Fruit fly (Drosophila melanogaster): Measurements from ENCODE around the gene CG15563.
A peak's percentile ranks its signal among the peaks of the same experiment; 100 is the strongest.

CG15563 gene

DNA sequence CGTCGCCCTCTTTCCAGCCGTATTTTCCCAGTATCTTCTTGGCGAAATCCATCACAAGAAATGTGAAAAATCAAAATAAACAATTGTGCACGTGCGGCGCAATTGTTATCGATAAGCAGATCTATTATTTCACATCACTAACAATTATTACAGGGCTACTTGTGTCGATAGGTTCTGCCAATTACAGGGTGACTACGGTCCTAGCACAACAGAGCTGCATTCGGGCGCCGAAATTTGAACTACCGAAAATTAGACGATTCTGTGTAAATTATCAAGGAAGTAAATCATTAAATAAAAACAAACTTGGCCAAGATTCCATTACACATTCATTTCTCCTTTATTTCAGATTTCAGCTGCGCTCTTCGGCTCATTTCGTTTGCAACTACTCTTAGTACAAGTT, 16.3 kb downstream of the CG15563 start, which contains the start of gene CG15561 (continued):
- TF ChIP-seq CG2712 (tag; optimal IDR thresholded peaks at IDR 0.05), result peak; percentile 58
- peak; percentile 97 for TF ChIP-seq CG15479 (GFP tag; optimal IDR thresholded peaks at IDR 0.05)
- no peak for TF ChIP-seq odd (GFP tag; optimal IDR thresholded peaks at IDR 0.05)
- peak; percentile 56 for TF ChIP-seq Myb (GFP tag; optimal IDR thresholded peaks at IDR 0.05)
- peak; percentile 13 for TF ChIP-seq fd102C (GFP tag; optimal IDR thresholded peaks at IDR 0.05)
- no peak for TF ChIP-seq sisA (GFP tag; IDR thresholded peaks at IDR 0.05)
- peak; percentile 51 for TF ChIP-seq CG14710 (tag; optimal IDR thresholded peaks at IDR 0.05)
- TF ChIP-seq cg (GFP tag; optimal IDR thresholded peaks at IDR 0.05), result no peak
- TF ChIP-seq CG8281 (tag; optimal IDR thresholded peaks at IDR 0.05), result no peak
- no peak for TF ChIP-seq toy (GFP tag; IDR thresholded peaks at IDR 0.05)
- TF ChIP-seq CG6654 (GFP tag; optimal IDR thresholded peaks at IDR 0.05), result no peak
- TF ChIP-seq ac (GFP tag; optimal IDR thresholded peaks at IDR 0.05), result no peak
- TF ChIP-seq gcm2 (GFP tag; optimal IDR thresholded peaks at IDR 0.05), result no peak
- peak; percentile 23 for TF ChIP-seq CG18619 (GFP tag; optimal IDR thresholded peaks at IDR 0.05)
- TF ChIP-seq pho (GFP tag; optimal IDR thresholded peaks at IDR 0.05), result peak; percentile 2
- no peak for TF ChIP-seq lov (optimal IDR thresholded peaks at IDR 0.05)
- no peak for TF ChIP-seq lov (GFP tag; IDR thresholded peaks at IDR 0.05)
- no peak for TF ChIP-seq Dip2 (GFP tag; IDR thresholded peaks at IDR 0.05)
- peak; percentile 61 for TF ChIP-seq lilli (GFP tag; optimal IDR thresholded peaks at IDR 0.05)
- TF ChIP-seq tna (GFP tag; IDR thresholded peaks at IDR 0.05; ENCODE audit: partially characterized antibody), result no peak
- no peak for TF ChIP-seq TFAM (GFP tag; optimal IDR thresholded peaks at IDR 0.05)
- peak; percentile 49 for TF ChIP-seq CG1233 (GFP tag; optimal IDR thresholded peaks at IDR 0.05)
- TF ChIP-seq Dp (GFP tag; optimal IDR thresholded peaks at IDR 0.05), result peak; percentile 98
- TF ChIP-seq CG4854 (GFP tag; optimal IDR thresholded peaks at IDR 0.05), result no peak
- TF ChIP-seq CG14965 (GFP tag; optimal IDR thresholded peaks at IDR 0.05; ENCODE audit: borderline replicate concordance), result no peak
- TF ChIP-seq BEAF-32 (GFP tag; optimal IDR thresholded peaks at IDR 0.05), result peak; percentile 72
- TF ChIP-seq Fer3 (tag; optimal IDR thresholded peaks at IDR 0.05), result peak; percentile 55
- TF ChIP-seq CG2889 (GFP tag; IDR thresholded peaks at IDR 0.05), result no peak
- peak; percentile 50 for TF ChIP-seq bcd (GFP tag; optimal IDR thresholded peaks at IDR 0.05)
- TF ChIP-seq Dfd (GFP tag; optimal IDR thresholded peaks at IDR 0.05), result no peak
- TF ChIP-seq CG10462 (GFP tag; optimal IDR thresholded peaks at IDR 0.05), result no peak
- peak; percentile 44 for TF ChIP-seq CG30403 (GFP tag; optimal IDR thresholded peaks at IDR 0.05)
- TF ChIP-seq Xrp1 (GFP tag; IDR thresholded peaks at IDR 0.05), result no peak
- TF ChIP-seq CG17361 (GFP tag; IDR thresholded peaks at IDR 0.05), result no peak
- TF ChIP-seq CHES-1-like (GFP tag; optimal IDR thresholded peaks at IDR 0.05), result peak; percentile 72
- TF ChIP-seq CG10274 (GFP tag; optimal IDR thresholded peaks at IDR 0.05), result no peak
- no peak for TF ChIP-seq HLH4C (GFP tag; IDR thresholded peaks at IDR 0.05; ENCODE audit: partially characterized antibody)
- TF ChIP-seq schlank (tag; optimal IDR thresholded peaks at IDR 0.05), result no peak
- no peak for TF ChIP-seq CG1602 (GFP tag; optimal IDR thresholded peaks at IDR 0.05)
- TF ChIP-seq Scr (GFP tag; IDR thresholded peaks at IDR 0.05; ENCODE audit: partially characterized antibody), result no peak
- TF ChIP-seq Stat92E (GFP tag; optimal IDR thresholded peaks at IDR 0.05), result peak in 1 of 3 experiments; percentile 31
- TF ChIP-seq Opbp (GFP tag; IDR thresholded peaks at IDR 0.05; ENCODE audit: partially characterized antibody), result no peak
- peak; percentile 15 for TF ChIP-seq slp2 (GFP tag; optimal IDR thresholded peaks at IDR 0.05)
- no peak for TF ChIP-seq lbe (GFP tag; optimal IDR thresholded peaks at IDR 0.05)
- TF ChIP-seq Nf-YB (GFP tag; optimal IDR thresholded peaks at IDR 0.05), result no peak
- peak; percentile 32 to 50 for TF ChIP-seq chif (GFP tag; optimal IDR thresholded peaks at IDR 0.05)
- no peak for TF ChIP-seq bowl (GFP tag; IDR thresholded peaks at IDR 0.05)
- no peak for TF ChIP-seq gce (GFP tag; IDR thresholded peaks at IDR 0.05)
- no peak for TF ChIP-seq mam (GFP tag; optimal IDR thresholded peaks at IDR 0.05)
- no peak for TF ChIP-seq CG34224 (GFP tag; IDR thresholded peaks at IDR 0.05; ENCODE audit: partially characterized antibody)
- no peak for TF ChIP-seq Sox100B (GFP tag; optimal IDR thresholded peaks at IDR 0.05)

Measured in whole organism, embryonic.